Worm (Caenorhabditis elegans) whole organism, L4 larva: ENCODE results near the gene cdh-9.

ENCODE experiments used
- F44E2.7 ChIP-seq: fragments of 200-800 bp; sonication (Bioruptor generic); IDR thresholded peaks from 2 replicates; pipeline ENCODE4 v2.1.2; 2022; ENCODE audit warnings: missing genetic modification characterization, missing compliant biosample characterization
- nhr-10 ChIP-seq: fragments of 150-350 bp; optimal IDR thresholded peaks from 2 replicates; lab custom pipeline; 2014; ENCODE audit warnings: missing biosample characterization, missing genetic modification characterization
- snpc-4 ChIP-seq: fragments of 150-350 bp; optimal IDR thresholded peaks from 2 replicates; lab custom pipeline; 2014; ENCODE audit warnings: missing biosample characterization, missing genetic modification characterization

DNA sequence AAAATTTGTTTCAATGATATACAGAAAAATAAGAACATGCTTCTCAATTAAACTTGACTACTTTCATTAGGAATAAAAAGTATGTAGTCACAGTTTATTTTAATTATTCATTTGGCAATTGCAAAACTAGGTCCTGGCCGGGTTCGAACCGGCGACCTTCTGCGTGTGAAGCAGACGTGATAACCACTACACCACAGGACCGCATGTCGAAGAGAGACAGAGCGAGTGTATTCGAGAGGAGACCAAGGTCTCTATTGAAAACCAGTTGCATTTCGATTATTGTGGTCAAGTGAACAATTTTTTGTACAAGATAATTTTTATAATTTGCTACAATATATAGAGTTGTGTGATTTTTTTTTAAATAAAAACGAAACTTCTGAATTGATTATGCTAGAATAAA is 4.2 kb upstream of the cdh-9 start:
- TF ChIP-seq nhr-10, result no peak
- TF ChIP-seq snpc-4 (tag; lab: Kevin White, UChicago), result peak; percentile 3
- TF ChIP-seq F44E2.7 (GFP tag; lab: Robert Waterston, UW), result no peak
